Worm (Caenorhabditis elegans): ENCODE results near the gene fbxa-24.

The fbxa-24 gene

ce11 chrII:3829623-3830022, 13.3 kb downstream of the fbxa-24 start:
- TF ChIP-seq lsy-2 (tag; optimal IDR thresholded peaks at IDR 0.05) (no peak), ces-1 (GFP tag; optimal IDR thresholded peaks at IDR 0.05) (no peak), lin-32 (GFP tag; optimal IDR thresholded peaks at IDR 0.05) (no peak), lin-13 (tag; optimal IDR thresholded peaks at IDR 0.05) (no peak), nhr-12 (tag; optimal IDR thresholded peaks at IDR 0.05) (no peak), flh-1 (GFP tag; optimal IDR thresholded peaks at IDR 0.05) (no peak), ceh-43 (GFP tag; optimal IDR thresholded peaks at IDR 0.05) (no peak), bed-3 (GFP tag; optimal IDR thresholded peaks at IDR 0.05) (no peak), nhr-2 (tag; optimal IDR thresholded peaks at IDR 0.05) (no peak)

- TF ChIP-seq drap-1 (GFP tag; optimal IDR thresholded peaks at IDR 0.05) (no peak), mep-1 (tag; optimal IDR thresholded peaks at IDR 0.05) (no peak), ceh-43 (GFP tag; optimal IDR thresholded peaks at IDR 0.05) (no peak), mab-5 (tag; optimal IDR thresholded peaks at IDR 0.05) (no peak), unc-39 (tag; optimal IDR thresholded peaks at IDR 0.05) (no peak), lin-32 (GFP tag; optimal IDR thresholded peaks at IDR 0.05) (no peak), bed-3 (GFP tag; optimal IDR thresholded peaks at IDR 0.05) (no peak), nhr-237 (tag; optimal IDR thresholded peaks at IDR 0.05) (no peak), lsy-2 (tag; optimal IDR thresholded peaks at IDR 0.05) (no peak), hlh-1 (tag; optimal IDR thresholded peaks at IDR 0.05) (no peak), elt-3 (tag; optimal IDR thresholded peaks at IDR 0.05) (no peak), zip-8 (tag; optimal IDR thresholded peaks at IDR 0.05) (no peak), nhr-12 (tag; optimal IDR thresholded peaks at IDR 0.05) (no peak), ham-2 (GFP tag; optimal IDR thresholded peaks at IDR 0.05) (no peak), cnd-1 (tag; optimal IDR thresholded peaks at IDR 0.05) (no peak), lin-13 (tag; optimal IDR thresholded peaks at IDR 0.05) (no peak), nhr-76 (tag; optimal IDR thresholded peaks at IDR 0.05) (no peak), unc-62 (GFP tag; optimal IDR thresholded peaks at IDR 0.05) (no peak), sem-2 (GFP tag; optimal IDR thresholded peaks at IDR 0.05) (no peak), sptf-1 (tag; optimal IDR thresholded peaks at IDR 0.05) (no peak)
Observed at ce11 chrII:3832383-3832782, 16.1 kb downstream of the fbxa-24 start, which contains the start of gene F54D10.9. TSS of gene F54D10.9 (minus strand) at chrII:3832483.

- TF ChIP-seq M03D4.4 (tag; optimal IDR thresholded peaks at IDR 0.05) (no peak), ceh-83 (GFP tag; optimal IDR thresholded peaks at IDR 0.05) (no peak), hlh-1 (tag; optimal IDR thresholded peaks at IDR 0.05) (no peak), ces-1 (GFP tag; optimal IDR thresholded peaks at IDR 0.05) (no peak), ceh-43 (GFP tag; optimal IDR thresholded peaks at IDR 0.05) (no peak), blmp-1 (tag; optimal IDR thresholded peaks at IDR 0.05) (no peak), bed-3 (GFP tag; optimal IDR thresholded peaks at IDR 0.05) (no peak), drap-1 (GFP tag; optimal IDR thresholded peaks at IDR 0.05) (no peak), elt-3 (tag; optimal IDR thresholded peaks at IDR 0.05) (no peak)
Observed at ce11 chrII:3835915-3836314, 19.6 kb downstream of the fbxa-24 start, which contains the start of gene oac-4. TSS of gene oac-4 (minus strand) at chrII:3836015.

- no peak for TF ChIP-seq drap-1 (GFP tag; optimal IDR thresholded peaks at IDR 0.05)
- no peak for TF ChIP-seq ceh-83 (GFP tag; optimal IDR thresholded peaks at IDR 0.05)
- TF ChIP-seq ztf-11 (tag; optimal IDR thresholded peaks at IDR 0.05), result no peak
- TF ChIP-seq nhr-2 (tag; optimal IDR thresholded peaks at IDR 0.05), result no peak
- TF ChIP-seq mls-2 (tag; optimal IDR thresholded peaks at IDR 0.05), result no peak
- no peak for TF ChIP-seq lin-32 (GFP tag; optimal IDR thresholded peaks at IDR 0.05)
- TF ChIP-seq nhr-237 (tag; optimal IDR thresholded peaks at IDR 0.05), result no peak
- TF ChIP-seq ceh-43 (GFP tag; optimal IDR thresholded peaks at IDR 0.05), result no peak
- TF ChIP-seq zip-8 (tag; optimal IDR thresholded peaks at IDR 0.05), result no peak
- no peak for TF ChIP-seq lsy-2 (tag; optimal IDR thresholded peaks at IDR 0.05)
- no peak for TF ChIP-seq lin-13 (tag; optimal IDR thresholded peaks at IDR 0.05)
- TF ChIP-seq unc-39 (tag; optimal IDR thresholded peaks at IDR 0.05), result no peak
- no peak for TF ChIP-seq ceh-39 (tag; optimal IDR thresholded peaks at IDR 0.05)
- TF ChIP-seq sem-2 (GFP tag; optimal IDR thresholded peaks at IDR 0.05), result no peak
Observed at ce11 chrII:3839562-3839961, 23.2 kb downstream of the fbxa-24 start, which contains the start of gene C17A2.4. TSS of gene C17A2.4 (plus strand) at chrII:3839862.

- TF ChIP-seq elt-1 (tag; optimal IDR thresholded peaks at IDR 0.05; ENCODE audit: borderline replicate concordance, insufficient read depth), result peak; percentile 36
- TF ChIP-seq mep-1 (tag; optimal IDR thresholded peaks at IDR 0.05), result no peak
Observed at ce11 chrII:3843305-3843704, 27.0 kb downstream of the fbxa-24 start, which contains the start of the genes C17A2.7 and C17A2.3. TSS of gene C17A2.7 (minus strand) at chrII:3843405. TSS of gene C17A2.3 (plus strand) at chrII:3843609.
